Fruit fly (Drosophila melanogaster) whole organism, embryonic: ENCODE results near the gene Lamtor3.

Experiments used
- Antp ChIP-seq: fragments of 200-800 bp; sonication (Bioruptor generic); optimal IDR thresholded peaks from 3 replicates; lab custom pipeline; 2016; ENCODE audit warnings: missing biosample characterization, missing genetic modification characterization
- Bgb ChIP-seq: fragments of 200-800 bp; sonication (Bioruptor generic); IDR thresholded peaks from 2 replicates; pipeline ENCODE4 v1.3.6; 2022; ENCODE audit warnings: missing biosample characterization, missing genetic modification characterization; ENCODE audit not compliant: partially characterized antibody
- CG10267 ChIP-seq: fragments of 200-800 bp; sonication (Bioruptor generic); optimal IDR thresholded peaks from 2 replicates; lab custom pipeline; 2018; ENCODE audit warnings: missing biosample characterization, mild to moderate bottlenecking, missing genetic modification characterization, moderate library complexity
- CG10462 ChIP-seq: fragments of 200-800 bp; sonication (Bioruptor generic); optimal IDR thresholded peaks from 2 replicates; lab custom pipeline; 2016; ENCODE audit warnings: missing biosample characterization, missing genetic modification characterization
- CG12071 ChIP-seq: fragments of 200-800 bp; sonication (Bioruptor generic); optimal IDR thresholded peaks from 3 replicates; lab custom pipeline; 2018; ENCODE audit warnings: missing biosample characterization, mild to moderate bottlenecking, missing genetic modification characterization
- CG12391 ChIP-seq: fragments of 200-800 bp; sonication (Bioruptor generic); optimal IDR thresholded peaks from 3 replicates; lab custom pipeline; 2018; ENCODE audit warnings: missing biosample characterization, mild to moderate bottlenecking, missing genetic modification characterization, moderate library complexity
- CG14710 ChIP-seq: fragments of 200-800 bp; sonication (Bioruptor generic); optimal IDR thresholded peaks from 3 replicates; lab custom pipeline; 2019; ENCODE audit warnings: missing biosample characterization, mild to moderate bottlenecking, missing genetic modification characterization, moderate library complexity
- CG14860 ChIP-seq: fragments of 200-800 bp; sonication (Bioruptor generic); IDR thresholded peaks from 3 replicates; pipeline ENCODE4 v1.3.6; 2022; ENCODE audit warnings: missing biosample characterization, missing genetic modification characterization; ENCODE audit not compliant: partially characterized antibody
- CG17829 ChIP-seq: fragments of 200-800 bp; optimal IDR thresholded peaks from 2 replicates; lab custom pipeline; 2019; ENCODE audit warnings: missing biosample characterization, mild to moderate bottlenecking, missing genetic modification characterization, moderate library complexity
- CG2116 ChIP-seq: fragments of 200-800 bp; sonication (Bioruptor generic); optimal IDR thresholded peaks from 3 replicates; lab custom pipeline; 2018; ENCODE audit warnings: missing biosample characterization, mild to moderate bottlenecking, missing genetic modification characterization
- CG2129 ChIP-seq: fragments of 200-800 bp; sonication (Bioruptor generic); IDR thresholded peaks from 2 replicates; pipeline ENCODE4 v1.3.6; 2022; ENCODE audit warnings: missing biosample characterization, missing genetic modification characterization; ENCODE audit not compliant: partially characterized antibody
- CG2199 ChIP-seq: fragments of 200-800 bp; sonication (Bioruptor generic); IDR thresholded peaks from 3 replicates; pipeline ENCODE4 v1.3.6; 2022; ENCODE audit warnings: missing biosample characterization, missing genetic modification characterization
- CG4617 ChIP-seq: fragments of 200-800 bp; sonication (Bioruptor generic); optimal IDR thresholded peaks from 3 replicates; lab custom pipeline; 2016; ENCODE audit warnings: missing biosample characterization, missing genetic modification characterization, borderline replicate concordance
- CG7271 ChIP-seq: fragments of 200-800 bp; sonication (Bioruptor generic); optimal IDR thresholded peaks from 2 replicates; lab custom pipeline; 2018; ENCODE audit warnings: missing biosample characterization, mild to moderate bottlenecking, missing genetic modification characterization, moderate library complexity
- CG8290 ChIP-seq, 3 experiments: fragments of 200-800 bp; sonication (Bioruptor generic); optimal IDR thresholded peaks; 2 replicates each; lab custom pipeline; 2016 to 2019; ENCODE audit warnings: missing biosample characterization in 3 of 3, missing genetic modification characterization in 3 of 3, mild to moderate bottlenecking in 2 of 3, moderate library complexity in 1 of 3
- CG9797 ChIP-seq: fragments of 200-800 bp; sonication (Bioruptor generic); optimal IDR thresholded peaks from 3 replicates; lab custom pipeline; 2018; ENCODE audit warnings: missing biosample characterization, mild to moderate bottlenecking, missing genetic modification characterization
- CTCF ChIP-seq: fragments of 200-800 bp; sonication (Bioruptor generic); optimal IDR thresholded peaks from 2 replicates; lab custom pipeline; 2017; ENCODE audit warnings: missing biosample characterization, mild to moderate bottlenecking, missing genetic modification characterization, moderate library complexity
- CoRest ChIP-seq: fragments of 200-800 bp; sonication (Bioruptor generic); optimal IDR thresholded peaks from 3 replicates; lab custom pipeline; 2018; ENCODE audit warnings: missing biosample characterization, mild to moderate bottlenecking, missing genetic modification characterization, moderate library complexity
- Deaf1 ChIP-seq: fragments of 200-800 bp; optimal IDR thresholded peaks from 3 replicates; lab custom pipeline; 2019; ENCODE audit warnings: missing biosample characterization, mild to moderate bottlenecking, missing genetic modification characterization, moderate library complexity
- Dll ChIP-seq: fragments of 200-800 bp; sonication (Bioruptor generic); IDR thresholded peaks from 4 replicates; pipeline ENCODE4 v1.3.6; 2022; ENCODE audit warnings: missing biosample characterization, missing genetic modification characterization; ENCODE audit not compliant: partially characterized antibody
- Dp ChIP-seq: fragments of 200-800 bp; sonication (Bioruptor generic); optimal IDR thresholded peaks from 2 replicates; lab custom pipeline; 2018; ENCODE audit warnings: missing biosample characterization, mild to moderate bottlenecking, missing genetic modification characterization, moderate library complexity
- Dref ChIP-seq: fragments of 200-800 bp; sonication (Bioruptor generic); IDR thresholded peaks from 2 replicates; pipeline ENCODE4 v1.3.6; 2022; ENCODE audit warnings: missing biosample characterization, missing genetic modification characterization
- E2f2 ChIP-seq: fragments of 200-800 bp; sonication (Bioruptor generic); IDR thresholded peaks from 2 replicates; pipeline ENCODE4 v1.3.6; 2022; ENCODE audit warnings: missing biosample characterization, missing genetic modification characterization
- Elba2 ChIP-seq: fragments of 200-800 bp; sonication (Bioruptor generic); optimal IDR thresholded peaks from 3 replicates; lab custom pipeline; 2016; ENCODE audit warnings: missing biosample characterization, missing genetic modification characterization
- HLH4C ChIP-seq: fragments of 200-800 bp; sonication (Bioruptor generic); IDR thresholded peaks from 3 replicates; pipeline ENCODE4 v1.3.6; 2022; ENCODE audit warnings: missing biosample characterization, missing genetic modification characterization; ENCODE audit not compliant: partially characterized antibody
- Hand ChIP-seq: fragments of 200-800 bp; sonication (Bioruptor generic); optimal IDR thresholded peaks from 2 replicates; lab custom pipeline; 2017; ENCODE audit warnings: mild to moderate bottlenecking, missing biosample characterization, missing genetic modification reagents, missing genetic modification characterization
- HmgD ChIP-seq: fragments of 200-800 bp; sonication (Bioruptor generic); optimal IDR thresholded peaks from 3 replicates; lab custom pipeline; 2016; ENCODE audit warnings: missing biosample characterization, missing genetic modification characterization
- Hmr ChIP-seq: fragments of 200-800 bp; sonication (Bioruptor generic); optimal IDR thresholded peaks from 3 replicates; lab custom pipeline; 2017; ENCODE audit warnings: mild to moderate bottlenecking, missing biosample characterization, missing genetic modification reagents, missing genetic modification characterization
- MBD-R2 ChIP-seq: fragments of 200-800 bp; sonication (Bioruptor generic); IDR thresholded peaks from 2 replicates; pipeline ENCODE4 v1.3.6; 2022; ENCODE audit warnings: missing biosample characterization, missing genetic modification characterization
- Max ChIP-seq: fragments of 200-800 bp; sonication (Bioruptor generic); optimal IDR thresholded peaks from 2 replicates; lab custom pipeline; 2016; ENCODE audit warnings: missing biosample characterization, mild to moderate bottlenecking, missing genetic modification characterization
- Med ChIP-seq: fragments of 200-800 bp; sonication (Bioruptor generic); peaks from one replicate; lab custom pipeline; 2016; ENCODE audit warnings: missing biosample characterization, missing genetic modification characterization, mild to moderate bottlenecking, inconsistent platforms, moderate library complexity
- Nf-YA ChIP-seq: fragments of 200-800 bp; sonication (Bioruptor generic); IDR thresholded peaks from 2 replicates; pipeline ENCODE4 v1.3.6; 2022; ENCODE audit warnings: missing biosample characterization, missing genetic modification characterization
- Sry-δ ChIP-seq: fragments of 200-800 bp; sonication (Bioruptor generic); optimal IDR thresholded peaks from 2 replicates; lab custom pipeline; 2016; ENCODE audit warnings: missing biosample characterization, missing genetic modification characterization
- al ChIP-seq: fragments of 200-800 bp; sonication (Bioruptor generic); IDR thresholded peaks from 2 replicates; pipeline ENCODE4 v1.3.6; 2022; ENCODE audit warnings: missing biosample characterization, missing genetic modification characterization
- amos ChIP-seq: fragments of 200-800 bp; sonication (Bioruptor generic); IDR thresholded peaks from 2 replicates; pipeline ENCODE4 v1.3.6; 2022; ENCODE audit warnings: missing biosample characterization, missing genetic modification characterization; ENCODE audit not compliant: partially characterized antibody
- dm ChIP-seq: fragments of 200-800 bp; sonication (Bioruptor generic); optimal IDR thresholded peaks from 3 replicates; lab custom pipeline; 2016; ENCODE audit warnings: missing biosample characterization, missing genetic modification characterization
- ewg ChIP-seq: fragments of 200-800 bp; sonication (Bioruptor generic); optimal IDR thresholded peaks from 3 replicates; lab custom pipeline; 2017; ENCODE audit warnings: mild to moderate bottlenecking, missing biosample characterization, missing genetic modification reagents, missing genetic modification characterization
- gfzf ChIP-seq: fragments of 200-800 bp; sonication (Bioruptor generic); optimal IDR thresholded peaks from 2 replicates; lab custom pipeline; 2016; ENCODE audit warnings: missing biosample characterization, mild to moderate bottlenecking, missing genetic modification characterization, moderate library complexity
- gro ChIP-seq: fragments of 200-800 bp; sonication (Bioruptor generic); optimal IDR thresholded peaks from 2 replicates; lab custom pipeline; 2016; ENCODE audit warnings: missing biosample characterization, missing genetic modification characterization
- inv ChIP-seq: fragments of 200-800 bp; sonication (Bioruptor generic); IDR thresholded peaks from 2 replicates; pipeline ENCODE4 v1.3.6; 2022; ENCODE audit warnings: missing biosample characterization, missing genetic modification characterization; ENCODE audit not compliant: partially characterized antibody
- jumu ChIP-seq: fragments of 200-800 bp; sonication (Bioruptor generic); optimal IDR thresholded peaks from 3 replicates; lab custom pipeline; 2016; ENCODE audit warnings: missing biosample characterization, missing genetic modification characterization
- nerfin-2 ChIP-seq: fragments of 200-800 bp; sonication (Bioruptor generic); IDR thresholded peaks from 2 replicates; pipeline ENCODE4 v1.3.6; 2022; ENCODE audit warnings: missing biosample characterization, missing genetic modification characterization; ENCODE audit not compliant: partially characterized antibody
- row ChIP-seq: fragments of 200-800 bp; sonication (Bioruptor generic); IDR thresholded peaks from 3 replicates; pipeline ENCODE4 v1.3.6; 2022; ENCODE audit warnings: missing biosample characterization, missing genetic modification characterization
- run ChIP-seq: fragments of 200-800 bp; sonication (Bioruptor generic); optimal IDR thresholded peaks from 3 replicates; lab custom pipeline; 2018; ENCODE audit warnings: missing biosample characterization, mild to moderate bottlenecking, missing genetic modification characterization
- slp2 ChIP-seq: fragments of 200-800 bp; sonication (Bioruptor generic); optimal IDR thresholded peaks from 2 replicates; lab custom pipeline; 2016; ENCODE audit warnings: missing biosample characterization, missing genetic modification characterization
- sqz ChIP-seq: fragments of 200-800 bp; sonication (Bioruptor generic); optimal IDR thresholded peaks from 3 replicates; lab custom pipeline; 2018; ENCODE audit warnings: missing biosample characterization, mild to moderate bottlenecking, missing genetic modification characterization
- tna ChIP-seq: fragments of 200-800 bp; sonication (Bioruptor generic); IDR thresholded peaks from 2 replicates; pipeline ENCODE4 v1.3.6; 2022; ENCODE audit warnings: missing biosample characterization, missing genetic modification characterization; ENCODE audit not compliant: partially characterized antibody
- unpg ChIP-seq: fragments of 200-800 bp; sonication (Bioruptor generic); optimal IDR thresholded peaks from 3 replicates; lab custom pipeline; 2018; ENCODE audit warnings: missing biosample characterization, mild to moderate bottlenecking, missing genetic modification characterization, moderate library complexity
- zen2 ChIP-seq: fragments of 200-800 bp; sonication (Bioruptor generic); IDR thresholded peaks from 3 replicates; pipeline ENCODE4 v1.3.6; 2022; ENCODE audit warnings: missing biosample characterization, missing genetic modification characterization; ENCODE audit not compliant: partially characterized antibody

Lamtor3 gene

DNA sequence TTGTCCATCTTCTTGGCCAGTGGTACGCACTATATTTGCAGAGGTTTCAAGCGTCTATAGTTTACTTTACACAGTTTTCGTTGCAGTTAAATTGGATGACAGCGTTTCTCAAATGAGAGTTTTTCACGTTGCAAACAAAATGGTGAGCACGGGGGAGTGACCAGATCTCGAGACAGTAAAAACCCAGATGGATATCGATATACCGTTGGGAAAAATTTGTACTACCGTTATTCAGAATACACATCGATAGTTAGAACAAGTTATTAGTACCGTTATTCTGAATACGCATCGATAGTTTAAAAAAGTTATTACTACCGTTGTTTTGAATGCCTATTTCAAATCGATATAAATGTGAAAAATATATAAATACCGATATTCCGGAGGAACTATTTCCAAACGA lies 3.3 kb upstream of the Lamtor3 start, which contains the start of gene cass (continued):
- TF ChIP-seq zen2 (GFP tag; lab: Robert Waterston, UW) (peak; percentile 84), jumu (GFP tag; lab: Kevin White, UChicago) (no peak), unpg (GFP tag; lab: Kevin White, UChicago) (peak; percentile 23), amos (peak; percentile 95), CG2129 (GFP tag; lab: Robert Waterston, UW) (peak; percentile 83), Nf-YA (GFP tag; lab: Robert Waterston, UW) (no peak), Dref (GFP tag; lab: Robert Waterston, UW) (peak; percentile 86), gfzf (GFP tag; lab: Kevin White, UChicago) (peak; percentile 88), CG10267 (peak; percentile 62), CG17829 (peak; percentile 58), Sry-δ (GFP tag; lab: Kevin White, UChicago) (peak; percentile 86), CG12391 (tag; lab: Kevin White, UChicago) (peak; percentile 4), Elba2 (GFP tag; lab: Kevin White, UChicago) (peak; percentile 17), Dll (GFP tag; lab: Robert Waterston, UW) (peak; percentile 90), CG8290 (GFP tag; optimal IDR thresholded peaks at IDR 0.05; lab: Kevin White, UChicago) (peak; percentile 39), CG8290 (tag; optimal IDR thresholded peaks at IDR 0.05; lab: Kevin White, UChicago) (peak in 1 of 2 experiments; percentile 70), CG2199 (peak; percentile 29; the same call in 1 of the 3 replicates), slp2 (GFP tag; lab: Kevin White, UChicago) (no peak), Dp (GFP tag; lab: Kevin White, UChicago) (peak; percentile 66), inv (GFP tag; lab: Robert Waterston, UW) (peak; percentile 85), gro (peak; percentile 15), MBD-R2 (GFP tag; lab: Robert Waterston, UW) (peak; percentile 72), row (GFP tag; lab: Robert Waterston, UW) (peak; percentile 60), Max (GFP tag; lab: Kevin White, UChicago) (peak; percentile 4), CG14710 (tag; lab: Kevin White, UChicago) (peak; percentile 54), al (GFP tag; lab: Robert Waterston, UW) (no peak), Med (GFP tag; lab: Kevin White, UChicago) (peak; percentile 77), CG14860 (peak; percentile 84), CTCF (GFP tag; lab: Kevin White, UChicago) (peak; percentile 47), nerfin-2 (GFP tag; lab: Robert Waterston, UW) (peak; percentile 65; the same call in 1 of the 2 replicates), tna (GFP tag; lab: Robert Waterston, UW) (peak; percentile 81), ewg (GFP tag; lab: Kevin White, UChicago) (no peak), Hmr (GFP tag; lab: Kevin White, UChicago) (peak; percentile 37), HLH4C (GFP tag; lab: Robert Waterston, UW) (peak; percentile 91), CG2116 (GFP tag; lab: Kevin White, UChicago) (peak; percentile 77), E2f2 (GFP tag; lab: Robert Waterston, UW) (peak; percentile 71), Hand (no peak), Antp (no peak), CG4617 (GFP tag; lab: Kevin White, UChicago) (peak; percentile 69), Bgb (GFP tag; lab: Robert Waterston, UW) (peak; percentile 94), dm (GFP tag; lab: Kevin White, UChicago) (peak; percentile 46), CoRest (peak; percentile 73), Deaf1 (tag; lab: Kevin White, UChicago) (peak; percentile 13), CG10462 (peak; percentile 100), CG9797 (GFP tag; lab: Kevin White, UChicago) (peak; percentile 77), CG12071 (GFP tag; lab: Kevin White, UChicago) (no peak), run (tag; lab: Kevin White, UChicago) (no peak), CG7271 (tag; lab: Kevin White, UChicago) (peak; percentile 32), HmgD (GFP tag; lab: Kevin White, UChicago) (peak; percentile 18), sqz (GFP tag; lab: Kevin White, UChicago) (peak; percentile 67)
